Fruit fly (Drosophila melanogaster) S2 (cell line): ENCODE data around the gene ringer.

Experiments
- CG8478 ChIP-seq: fragments of >200 bp; optimal IDR thresholded peaks from 2 replicates; lab custom pipeline; 2018
- CTCF ChIP-seq, 2 experiments: fragments of >200 bp; optimal IDR thresholded peaks; 2 replicates each; lab custom pipeline; 2018

- TF ChIP-seq CTCF (optimal IDR thresholded peaks at IDR 0.05; lab: Kevin White, UChicago) (no peak), CG8478 (no peak)
Observed at dm6 chr3L:16385252-16385879, 26.1 kb upstream of the ringer start.
